Worm (Caenorhabditis elegans) whole organism, L4/young adult: Measurements from ENCODE around the gene K07H8.5.

Experiments
- W03F9.2 ChIP-seq: fragments of 150-350 bp; optimal IDR thresholded peaks from 2 replicates; lab custom pipeline; 2014; ENCODE audit warnings: missing biosample characterization, missing genetic modification characterization
- him-1 ChIP-seq: sonication (generic microtip); optimal IDR thresholded peaks from 2 replicates; lab custom pipeline; 2016; ENCODE audit warnings: missing genotype, missing genetic modification reagents, missing genetic modification characterization, missing compliant biosample characterization

DNA sequence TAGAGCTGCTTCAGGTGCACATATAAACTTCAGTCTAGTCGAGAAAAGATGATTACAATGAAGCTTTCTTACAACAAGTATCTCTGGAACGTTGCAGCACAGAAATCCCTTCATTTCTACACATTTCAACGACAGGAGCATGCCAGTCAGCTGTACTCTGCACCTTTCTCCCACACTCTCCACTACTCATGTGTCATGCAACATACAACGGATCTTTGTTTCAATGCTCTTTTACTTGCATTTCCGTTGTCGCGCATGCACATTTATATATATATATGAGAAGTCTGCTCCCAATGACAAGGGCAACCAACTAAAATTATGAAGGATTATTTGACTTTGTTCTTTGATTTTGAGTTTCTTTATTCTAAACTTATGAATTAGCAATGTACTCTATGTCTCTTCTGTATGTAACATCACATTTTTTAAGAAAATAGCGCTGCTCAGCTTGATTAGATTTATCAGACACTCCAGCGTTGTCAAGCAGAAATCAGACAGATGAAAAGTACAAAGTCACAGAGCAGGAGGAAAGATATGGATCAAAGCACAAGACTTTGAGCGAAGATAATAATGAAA, 32.9 kb upstream of the K07H8.5 start:
- TF ChIP-seq W03F9.2 (tag; lab: Kevin White, UChicago): no peak
- no peak for TF ChIP-seq him-1 (tag; lab: Kevin White, UChicago)
